Worm (Caenorhabditis elegans): Measurements from ENCODE around the gene F46B6.4.

ce11 chrV:9796562-9796961 lies 17.2 kb upstream of the F46B6.4 start, which contains the start of gene F46B6.9:
- no peak for TF ChIP-seq hlh-1 (tag; optimal IDR thresholded peaks at IDR 0.05)
- no peak for TF ChIP-seq mab-5 (tag; optimal IDR thresholded peaks at IDR 0.05)

Measured in whole organism, mixed stage, embryonic.